Fruit fly (Drosophila melanogaster): ENCODE measurements around the gene Nup154.
A peak's percentile ranks its signal among the peaks of the same experiment; 100 is the strongest.

The Nup154 gene

DNA sequence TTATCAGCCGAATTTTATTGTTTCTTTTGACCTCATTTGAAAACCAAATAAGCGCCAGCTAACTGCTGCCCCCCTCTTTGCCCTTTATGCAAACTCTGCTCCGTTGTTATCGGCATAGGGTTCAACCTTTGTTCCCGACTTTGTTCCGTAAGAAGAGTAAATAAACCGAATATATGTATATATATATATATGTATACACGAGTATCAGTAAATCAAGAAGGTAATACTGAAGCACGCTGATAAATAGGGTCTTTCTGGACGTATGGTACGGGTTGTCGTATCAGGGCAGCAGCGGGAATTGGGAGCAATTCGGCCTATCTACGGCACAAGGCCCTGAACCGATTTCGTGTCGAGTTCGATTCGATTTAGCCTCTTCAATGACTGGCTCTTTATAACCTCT lies 34.3 kb downstream of the Nup154 start (continued):
- TF ChIP-seq ro (GFP tag; IDR thresholded peaks at IDR 0.05) (no peak), sqz (GFP tag; optimal IDR thresholded peaks at IDR 0.05) (no peak), Ets65A (GFP tag) (no peak), CG15696 (tag; optimal IDR thresholded peaks at IDR 0.05) (peak; percentile 2), CG7556 (GFP tag; optimal IDR thresholded peaks at IDR 0.05) (no peak), Hr78 (GFP tag; optimal IDR thresholded peaks at IDR 0.05) (peak in 1 of 2 experiments; percentile 77), Lpt (GFP tag; optimal IDR thresholded peaks at IDR 0.05) (no peak), usp (GFP tag; optimal IDR thresholded peaks at IDR 0.05) (no peak), insv (GFP tag; optimal IDR thresholded peaks at IDR 0.05) (no peak), CG3726 (GFP tag; IDR thresholded peaks at IDR 0.05) (no peak), crol (GFP tag; IDR thresholded peaks at IDR 0.05) (peak; percentile 46), tio (GFP tag; optimal IDR thresholded peaks at IDR 0.05) (no peak), Eip74EF (GFP tag; optimal IDR thresholded peaks at IDR 0.05) (no peak)

DNA sequence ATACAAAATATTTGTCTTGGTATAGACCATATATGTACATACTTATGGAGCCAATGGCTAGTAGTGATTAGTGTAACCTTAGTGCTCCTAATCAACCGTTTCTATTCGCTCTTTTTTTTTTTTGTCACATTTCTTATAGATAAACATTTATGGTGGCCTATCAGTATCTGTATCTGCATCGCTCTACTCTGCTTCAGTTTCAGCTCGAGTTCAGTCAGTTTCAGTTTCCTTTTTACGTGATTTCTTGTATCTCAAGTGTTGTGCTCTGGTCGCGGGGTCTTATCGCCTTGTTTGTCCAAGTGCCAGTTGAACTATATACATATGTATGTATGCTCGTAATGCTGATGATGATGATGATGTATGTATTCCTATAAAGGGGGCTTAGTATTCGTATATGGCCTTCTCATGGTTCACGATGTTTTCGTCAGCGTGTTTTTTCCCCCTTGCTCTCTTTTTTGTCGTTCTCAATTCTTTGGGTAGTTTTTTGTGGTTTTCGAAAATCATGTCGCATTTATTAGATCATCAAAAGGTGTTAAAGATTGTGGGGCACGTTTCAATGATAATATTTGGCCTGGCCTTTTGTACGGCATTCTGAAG lies 35.0 kb downstream of the Nup154 start:
- no peak for TF ChIP-seq CG8359 (GFP tag; optimal IDR thresholded peaks at IDR 0.05; ENCODE audit: borderline replicate concordance)
- TF ChIP-seq CG6791 (GFP tag; IDR thresholded peaks at IDR 0.05; ENCODE audit: partially characterized antibody) = no peak
- TF ChIP-seq CG17385 (GFP tag; optimal IDR thresholded peaks at IDR 0.05) = no peak
- TF ChIP-seq eve (GFP tag; optimal IDR thresholded peaks at IDR 0.05) = no peak
- TF ChIP-seq sd (tag; optimal IDR thresholded peaks at IDR 0.05) = peak; percentile 13
- peak in 1 of 2 experiments; percentile 6 for TF ChIP-seq Trl (optimal IDR thresholded peaks at IDR 0.05)
- no peak for TF ChIP-seq Trl (GFP tag; optimal IDR thresholded peaks at IDR 0.05)
- TF ChIP-seq cg (GFP tag; optimal IDR thresholded peaks at IDR 0.05) = peak; percentile 35
- TF ChIP-seq sug (tag; optimal IDR thresholded peaks at IDR 0.05) = peak; percentile 77
- no peak for TF ChIP-seq pfk (GFP tag; optimal IDR thresholded peaks at IDR 0.05)
- TF ChIP-seq grn (GFP tag; optimal IDR thresholded peaks at IDR 0.05) = peak; percentile 99
- no peak for TF ChIP-seq CG10959 (GFP tag; IDR thresholded peaks at IDR 0.05)
- peak; percentile 22 for TF ChIP-seq Hmr (GFP tag; optimal IDR thresholded peaks at IDR 0.05)
- TF ChIP-seq CG6854 (GFP tag; optimal IDR thresholded peaks at IDR 0.05) = no peak
- no peak for TF ChIP-seq otp (GFP tag; IDR thresholded peaks at IDR 0.05)
- TF ChIP-seq run (tag; optimal IDR thresholded peaks at IDR 0.05) = peak; percentile 16
- TF ChIP-seq twi (tag; optimal IDR thresholded peaks at IDR 0.05) = peak; percentile 37
- peak; percentile 13 for TF ChIP-seq HmgZ (tag; optimal IDR thresholded peaks at IDR 0.05)
- no peak for TF ChIP-seq pb (GFP tag; optimal IDR thresholded peaks at IDR 0.05)
- no peak for TF ChIP-seq C15 (GFP tag; IDR thresholded peaks at IDR 0.05)
- no peak for TF ChIP-seq CG15073 (GFP tag; optimal IDR thresholded peaks at IDR 0.05)
- TF ChIP-seq Meics (GFP tag; optimal IDR thresholded peaks at IDR 0.05) = no peak
- TF ChIP-seq sens-2 (GFP tag; IDR thresholded peaks at IDR 0.05) = 0 out of 2 replicates have a peak, but pooled peaks have one; percentile 15
- peak; percentile 61 for TF ChIP-seq CG13894 (tag; optimal IDR thresholded peaks at IDR 0.05)
- TF ChIP-seq Hr78 (GFP tag; optimal IDR thresholded peaks at IDR 0.05) = peak in 1 of 2 experiments; percentile 90
- TF ChIP-seq Pdp1 (GFP tag; optimal IDR thresholded peaks at IDR 0.05) = peak in 1 of 2 experiments; percentile 79
- peak; percentile 31 for TF ChIP-seq kni (GFP tag; optimal IDR thresholded peaks at IDR 0.05)
- TF ChIP-seq BEAF-32 (GFP tag; optimal IDR thresholded peaks at IDR 0.05) = no peak
- peak; percentile 65 for TF ChIP-seq mirr (GFP tag; optimal IDR thresholded peaks at IDR 0.05)
- TF ChIP-seq CG4854 (GFP tag; optimal IDR thresholded peaks at IDR 0.05) = no peak
- no peak for TF ChIP-seq CG12299 (tag; optimal IDR thresholded peaks at IDR 0.05)
- TF ChIP-seq CG8924 (tag; optimal IDR thresholded peaks at IDR 0.05) = no peak
- TF ChIP-seq chinmo (GFP tag; IDR thresholded peaks at IDR 0.05; ENCODE audit: partially characterized antibody) = 0 out of 4 replicates have a peak, but pooled peaks have one; percentile 63
- TF ChIP-seq CG31365 (tag; optimal IDR thresholded peaks at IDR 0.05) = no peak
- 0 out of 3 replicates have a peak, but pooled peaks have one; percentile 33 for TF ChIP-seq CG2199 (GFP tag; IDR thresholded peaks at IDR 0.05)
- no peak for TF ChIP-seq ftz-f1 (GFP tag; optimal IDR thresholded peaks at IDR 0.05)
- peak; percentile 30; the same call in 1 of the 2 replicates for TF ChIP-seq chm (GFP tag; IDR thresholded peaks at IDR 0.05)
